Fruit fly (Drosophila melanogaster): ENCODE results near the gene Ndc1.

Gene Ndc1

dm6 chr3R:23886270-23887095 is 37.7 kb upstream of the Ndc1 start (continued):
- TF ChIP-seq row (GFP tag; IDR thresholded peaks at IDR 0.05), result peak; percentile 93
- peak; percentile 73 for TF ChIP-seq TFAM (GFP tag; optimal IDR thresholded peaks at IDR 0.05)
- peak; percentile 62; the same call in 2 of the 3 replicates for TF ChIP-seq CG7357 (GFP tag; IDR thresholded peaks at IDR 0.05)
- TF ChIP-seq CG3281 (GFP tag; optimal IDR thresholded peaks at IDR 0.05), result peak; percentile 62
- peak; percentile 71 for TF ChIP-seq stwl (tag; optimal IDR thresholded peaks at IDR 0.05)
- no peak for TF ChIP-seq hkb (optimal IDR thresholded peaks at IDR 0.05)
- TF ChIP-seq hkb (GFP tag; IDR thresholded peaks at IDR 0.05), result peak; percentile 87
- TF ChIP-seq gcm (GFP tag; optimal IDR thresholded peaks at IDR 0.05), result peak; percentile 93
- peak; percentile 69 for TF ChIP-seq CG12942 (GFP tag; optimal IDR thresholded peaks at IDR 0.05)
- peak; percentile 77 for TF ChIP-seq onecut (GFP tag; IDR thresholded peaks at IDR 0.05)
- peak; percentile 49 for TF ChIP-seq CTCF (GFP tag; optimal IDR thresholded peaks at IDR 0.05)
- no peak for TF ChIP-seq abd-A (tag; optimal IDR thresholded peaks at IDR 0.05)
- TF ChIP-seq ro (GFP tag; IDR thresholded peaks at IDR 0.05), result peak; percentile 58; the same call in 1 of the 2 replicates
- no peak for TF ChIP-seq CG6765 (GFP tag; optimal IDR thresholded peaks at IDR 0.05)
- TF ChIP-seq Lhr (GFP tag; optimal IDR thresholded peaks at IDR 0.05), result peak; percentile 77
- TF ChIP-seq vfl (GFP tag; optimal IDR thresholded peaks at IDR 0.05), result peak; percentile 52
- TF ChIP-seq ham (GFP tag; IDR thresholded peaks at IDR 0.05), result no peak
- peak; percentile 44 for TF ChIP-seq CG1792 (GFP tag; optimal IDR thresholded peaks at IDR 0.05)
- TF ChIP-seq Sry-β (GFP tag; optimal IDR thresholded peaks at IDR 0.05), result peak; percentile 54
- TF ChIP-seq CG10979 (tag; optimal IDR thresholded peaks at IDR 0.05), result peak; percentile 97
- TF ChIP-seq CG11504 (tag; optimal IDR thresholded peaks at IDR 0.05), result peak; percentile 89
- no peak for TF ChIP-seq nerfin-2 (GFP tag; IDR thresholded peaks at IDR 0.05; ENCODE audit: partially characterized antibody)
- TF ChIP-seq shn (GFP tag; optimal IDR thresholded peaks at IDR 0.05), result peak; percentile 51
- peak; percentile 58 for TF ChIP-seq CG6683 (GFP tag; optimal IDR thresholded peaks at IDR 0.05)
- TF ChIP-seq Sox100B (GFP tag; optimal IDR thresholded peaks at IDR 0.05), result peak; percentile 91
- no peak for TF ChIP-seq knrl (GFP tag; IDR thresholded peaks at IDR 0.05; ENCODE audit: partially characterized antibody)
- TF ChIP-seq CG31224 (GFP tag; IDR thresholded peaks at IDR 0.05), result peak; percentile 50
- TF ChIP-seq pho (GFP tag; optimal IDR thresholded peaks at IDR 0.05), result peak; percentile 54
- peak; percentile 60 for TF ChIP-seq CG14050 (GFP tag; IDR thresholded peaks at IDR 0.05)
- peak; percentile 45 for TF ChIP-seq HLH54F (GFP tag; optimal IDR thresholded peaks at IDR 0.05)
- TF ChIP-seq hth (optimal IDR thresholded peaks at IDR 0.05), result no peak
- TF ChIP-seq Xrp1 (GFP tag; IDR thresholded peaks at IDR 0.05), result peak; percentile 97
- TF ChIP-seq CG2875 (GFP tag; optimal IDR thresholded peaks at IDR 0.05), result peak; percentile 84
- peak; percentile 89 for TF ChIP-seq ATbp (GFP tag; optimal IDR thresholded peaks at IDR 0.05)
- no peak for TF ChIP-seq Tbp (GFP tag; optimal IDR thresholded peaks at IDR 0.05)
- TF ChIP-seq CG2202 (tag; optimal IDR thresholded peaks at IDR 0.05), result peak; percentile 90
- no peak for TF ChIP-seq CG34224 (GFP tag; IDR thresholded peaks at IDR 0.05; ENCODE audit: partially characterized antibody)
- peak; percentile 52 for TF ChIP-seq Bteb2 (GFP tag; optimal IDR thresholded peaks at IDR 0.05)
- TF ChIP-seq Doc3 (GFP tag; IDR thresholded peaks at IDR 0.05; ENCODE audit: partially characterized antibody), result no peak
- TF ChIP-seq CG15696 (tag; optimal IDR thresholded peaks at IDR 0.05), result peak; percentile 95
- TF ChIP-seq Gsc (GFP tag; IDR thresholded peaks at IDR 0.05), result no peak; the same call in 1 of the 2 replicates
- peak; percentile 94 for TF ChIP-seq twi (tag; optimal IDR thresholded peaks at IDR 0.05)
- no peak for TF ChIP-seq NFAT (GFP tag; IDR thresholded peaks at IDR 0.05)
- peak; percentile 41 for TF ChIP-seq pb (GFP tag; optimal IDR thresholded peaks at IDR 0.05)
- peak; percentile 95 for TF ChIP-seq CG8924 (tag; optimal IDR thresholded peaks at IDR 0.05)
- peak; percentile 83 for TF ChIP-seq CG17385 (GFP tag; optimal IDR thresholded peaks at IDR 0.05)
- TF ChIP-seq CG10543 (GFP tag; optimal IDR thresholded peaks at IDR 0.05), result peak; percentile 30
- TF ChIP-seq tna (GFP tag; IDR thresholded peaks at IDR 0.05; ENCODE audit: partially characterized antibody), result no peak
- TF ChIP-seq CG4328 (GFP tag; optimal IDR thresholded peaks at IDR 0.05), result peak; percentile 74
- TF ChIP-seq gro (GFP tag; optimal IDR thresholded peaks at IDR 0.05), result peak; percentile 6
